Worm (Caenorhabditis elegans) whole organism, L3 larva: Measurements from ENCODE around the gene ugt-29.

Experiments used
- ama-1 ChIP-seq: fragments of 150-350 bp; optimal IDR thresholded peaks from 2 replicates; lab custom pipeline; 2018
- ceh-82 ChIP-seq: fragments of 150-350 bp; optimal IDR thresholded peaks from 2 replicates; lab custom pipeline; 2014; ENCODE audit warnings: missing biosample characterization, missing genetic modification characterization
- fos-1 ChIP-seq: fragments of 150-350 bp; optimal IDR thresholded peaks from 2 replicates; lab custom pipeline; 2014; ENCODE audit warnings: missing biosample characterization, missing genetic modification characterization
- nfya-1 ChIP-seq: sonication (generic microtip); optimal IDR thresholded peaks from 2 replicates; lab custom pipeline; 2017; ENCODE audit warnings: missing genetic modification characterization, mild to moderate bottlenecking, missing compliant biosample characterization, antibody characterized with exemption, moderate library complexity; ENCODE audit not compliant: insufficient read depth
- nhr-237 ChIP-seq: fragments of 150-350 bp; optimal IDR thresholded peaks from 2 replicates; lab custom pipeline; 2014; ENCODE audit warnings: missing biosample characterization, missing genetic modification characterization
- nhr-28 ChIP-seq: fragments of 150-350 bp; optimal IDR thresholded peaks from 2 replicates; lab custom pipeline; 2014; ENCODE audit warnings: missing biosample characterization, missing genetic modification characterization
- nhr-77 ChIP-seq: fragments of 150-350 bp; optimal IDR thresholded peaks from 2 replicates; lab custom pipeline; 2014; ENCODE audit warnings: missing biosample characterization, missing genetic modification characterization
- pha-4 ChIP-seq: fragments of 150-350 bp; optimal IDR thresholded peaks from 2 replicates; lab custom pipeline; 2014; ENCODE audit warnings: missing biosample characterization, missing genetic modification reagents, missing genetic modification characterization
- snpc-4 ChIP-seq: fragments of 150-350 bp; optimal IDR thresholded peaks from 2 replicates; lab custom pipeline; 2014; ENCODE audit warnings: missing biosample characterization, missing genetic modification characterization
- unc-62 ChIP-seq: fragments of 150-350 bp; sonication (generic microtip); optimal IDR thresholded peaks from 4 replicates; lab custom pipeline; 2014; ENCODE audit warnings: missing biosample characterization, missing genetic modification reagents, missing genetic modification characterization

DNA sequence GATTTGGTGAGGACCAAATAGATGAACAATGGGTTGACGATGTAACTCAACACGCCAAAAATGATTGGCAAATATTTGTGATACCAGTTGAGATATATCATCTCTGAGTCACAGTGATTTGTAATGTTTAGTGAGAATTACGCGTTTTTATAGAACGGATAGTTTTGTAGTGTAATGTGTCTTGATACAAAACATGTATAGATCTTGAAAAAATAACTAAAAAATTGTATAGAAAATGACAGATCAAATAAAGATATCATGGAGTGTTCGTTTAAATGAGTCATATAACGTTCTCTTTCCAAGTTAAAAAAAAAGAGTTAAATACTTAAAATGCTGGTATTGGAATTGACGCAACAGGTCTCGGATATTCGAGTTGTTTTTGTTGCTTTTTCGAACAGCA, 45.0 kb downstream of the ugt-29 start, which contains the start of gene srj-6:
- no peak for TF ChIP-seq ceh-82 (tag; lab: Kevin White, UChicago)
- TF ChIP-seq pha-4 (tag; lab: Kevin White, UChicago), result no peak
- no peak for TF ChIP-seq ama-1 (lab: Kevin White, UChicago)
- no peak for TF ChIP-seq nhr-28 (tag; lab: Kevin White, UChicago)
- no peak for TF ChIP-seq fos-1 (tag; lab: Kevin White, UChicago)
- TF ChIP-seq nhr-77 (tag; lab: Kevin White, UChicago), result no peak
- TF ChIP-seq unc-62 (GFP tag; lab: Kevin White, UChicago), result no peak
- TF ChIP-seq snpc-4 (tag; lab: Kevin White, UChicago), result no peak
- no peak for TF ChIP-seq nfya-1 (tag; lab: Kevin White, UChicago)
- no peak for TF ChIP-seq nhr-237 (tag; lab: Kevin White, UChicago)
